Fruit fly (Drosophila melanogaster) whole organism, embryonic: ENCODE results near the gene Pgd.
A peak's percentile ranks its signal among the peaks of the same experiment; 100 is the strongest.

Experiments
- Adf1 ChIP-seq: fragments of 200-800 bp; sonication (Bioruptor generic); IDR thresholded peaks from 2 replicates; pipeline ENCODE4 v1.3.6; 2022; ENCODE audit warnings: missing biosample characterization, missing genetic modification characterization
- B-H2 ChIP-seq: fragments of 200-800 bp; sonication (Bioruptor generic); optimal IDR thresholded peaks from 2 replicates; lab custom pipeline; 2018; ENCODE audit warnings: missing biosample characterization, mild to moderate bottlenecking, missing genetic modification characterization
- CG10321 ChIP-seq: fragments of 200-800 bp; sonication (Bioruptor generic); IDR thresholded peaks from 2 replicates; pipeline ENCODE4 v1.3.6; 2022; ENCODE audit warnings: missing biosample characterization, missing genetic modification characterization
- CG10543 ChIP-seq: fragments of 200-800 bp; sonication (Bioruptor generic); optimal IDR thresholded peaks from 3 replicates; lab custom pipeline; 2017; ENCODE audit warnings: missing biosample characterization, mild to moderate bottlenecking, missing genetic modification characterization, moderate library complexity
- CG11085 ChIP-seq: fragments of 200-800 bp; sonication (Bioruptor generic); IDR thresholded peaks from 2 replicates; pipeline ENCODE4 v1.3.6; 2022; ENCODE audit warnings: missing biosample characterization, missing genetic modification characterization
- CG13894 ChIP-seq: fragments of 200-800 bp; sonication (Bioruptor generic); optimal IDR thresholded peaks from 3 replicates; lab custom pipeline; 2018; ENCODE audit warnings: missing biosample characterization, mild to moderate bottlenecking, missing genetic modification characterization, moderate library complexity
- CG16779 ChIP-seq: fragments of 200-800 bp; sonication (Bioruptor generic); IDR thresholded peaks from 2 replicates; pipeline ENCODE4 v1.3.6; 2022; ENCODE audit warnings: missing biosample characterization, missing genetic modification characterization
- CG17328 ChIP-seq: fragments of 200-800 bp; sonication (Bioruptor generic); IDR thresholded peaks from 2 replicates; pipeline ENCODE4 v1.3.6; 2022; ENCODE audit warnings: missing biosample characterization, missing genetic modification characterization
- CG17361 ChIP-seq: fragments of 200-800 bp; sonication (Bioruptor generic); IDR thresholded peaks from 3 replicates; pipeline ENCODE4 v1.3.6; 2022; ENCODE audit warnings: missing biosample characterization, missing genetic modification characterization
- CG17385 ChIP-seq: fragments of 200-800 bp; sonication (Bioruptor generic); optimal IDR thresholded peaks from 3 replicates; lab custom pipeline; 2018; ENCODE audit warnings: missing biosample characterization, mild to moderate bottlenecking, missing genetic modification characterization
- CG1832 ChIP-seq: fragments of 200-800 bp; sonication (Bioruptor generic); optimal IDR thresholded peaks from 2 replicates; lab custom pipeline; 2017; ENCODE audit warnings: missing biosample characterization, mild to moderate bottlenecking, missing genetic modification characterization, inconsistent platforms
- CG33557 ChIP-seq: fragments of 200-800 bp; sonication (Bioruptor generic); optimal IDR thresholded peaks from 2 replicates; lab custom pipeline; 2019; ENCODE audit warnings: missing biosample characterization, mild to moderate bottlenecking, missing genetic modification characterization, moderate library complexity
- CG34224 ChIP-seq: fragments of 200-800 bp; sonication (Bioruptor generic); IDR thresholded peaks from 3 replicates; pipeline ENCODE4 v1.3.6; 2022; ENCODE audit warnings: missing biosample characterization, missing genetic modification characterization; ENCODE audit not compliant: partially characterized antibody
- CG42726 ChIP-seq: fragments of 200-800 bp; sonication (Bioruptor generic); IDR thresholded peaks from 2 replicates; pipeline ENCODE4 v1.3.6; 2022; ENCODE audit warnings: missing biosample characterization, missing genetic modification characterization; ENCODE audit not compliant: partially characterized antibody
- CG6175 ChIP-seq: fragments of 200-800 bp; sonication (Bioruptor generic); IDR thresholded peaks from 3 replicates; pipeline ENCODE4 v1.3.6; 2022; ENCODE audit warnings: missing biosample characterization, missing genetic modification characterization
- CG8388 ChIP-seq: fragments of 200-800 bp; sonication (Bioruptor generic); optimal IDR thresholded peaks from 2 replicates; lab custom pipeline; 2019; ENCODE audit warnings: missing biosample characterization, mild to moderate bottlenecking, missing genetic modification characterization, moderate library complexity
- CoRest ChIP-seq: fragments of 200-800 bp; sonication (Bioruptor generic); optimal IDR thresholded peaks from 3 replicates; lab custom pipeline; 2018; ENCODE audit warnings: missing biosample characterization, mild to moderate bottlenecking, missing genetic modification characterization, moderate library complexity
- Deaf1 ChIP-seq: fragments of 200-800 bp; optimal IDR thresholded peaks from 3 replicates; lab custom pipeline; 2019; ENCODE audit warnings: missing biosample characterization, mild to moderate bottlenecking, missing genetic modification characterization, moderate library complexity
- Hr78 ChIP-seq, 2 experiments: fragments of 200-800 bp in 1 of 2; fragments of >200 bp in 1 of 2; sonication (Bioruptor generic) in 1 of 2; optimal IDR thresholded peaks; 2 replicates each; lab custom pipeline; 2017 to 2019; ENCODE audit warnings: missing biosample characterization in 2 of 2, missing genetic modification characterization in 2 of 2, mild to moderate bottlenecking in 1 of 2, moderate library complexity in 1 of 2
- Jarid2 ChIP-seq: fragments of 200-800 bp; sonication (Bioruptor generic); optimal IDR thresholded peaks from 3 replicates; lab custom pipeline; 2017; ENCODE audit warnings: mild to moderate bottlenecking, missing biosample characterization, missing genetic modification reagents, missing genetic modification characterization
- Kr ChIP-seq: fragments of 200-800 bp; sonication (Bioruptor generic); optimal IDR thresholded peaks from 2 replicates; lab custom pipeline; 2017; ENCODE audit warnings: missing biosample characterization, mild to moderate bottlenecking, missing genetic modification characterization
- MTF-1 ChIP-seq: fragments of 200-800 bp; sonication (Bioruptor generic); optimal IDR thresholded peaks from 2 replicates; lab custom pipeline; 2018; ENCODE audit warnings: missing biosample characterization, mild to moderate bottlenecking, missing genetic modification characterization, borderline replicate concordance
- Med ChIP-seq: fragments of 200-800 bp; sonication (Bioruptor generic); peaks from one replicate; lab custom pipeline; 2016; ENCODE audit warnings: missing biosample characterization, missing genetic modification characterization, mild to moderate bottlenecking, inconsistent platforms, moderate library complexity
- NFAT ChIP-seq: fragments of 200-800 bp; sonication (Bioruptor generic); IDR thresholded peaks from 2 replicates; pipeline ENCODE4 v1.3.6; 2022; ENCODE audit warnings: missing biosample characterization, missing genetic modification characterization
- Nf-YA ChIP-seq: fragments of 200-800 bp; sonication (Bioruptor generic); IDR thresholded peaks from 2 replicates; pipeline ENCODE4 v1.3.6; 2022; ENCODE audit warnings: missing biosample characterization, missing genetic modification characterization
- Nf-YB ChIP-seq: fragments of 200-800 bp; sonication (Bioruptor generic); optimal IDR thresholded peaks from 3 replicates; lab custom pipeline; 2019; ENCODE audit warnings: missing biosample characterization, mild to moderate bottlenecking, missing genetic modification characterization, moderate library complexity
- Nf-YC ChIP-seq: fragments of 200-800 bp; optimal IDR thresholded peaks from 3 replicates; lab custom pipeline; 2019; ENCODE audit warnings: missing biosample characterization, mild to moderate bottlenecking, missing genetic modification characterization, moderate library complexity
- Opbp ChIP-seq: fragments of 200-800 bp; sonication (Bioruptor generic); IDR thresholded peaks from 3 replicates; pipeline ENCODE4 v1.3.6; 2022; ENCODE audit warnings: missing biosample characterization, missing genetic modification characterization; ENCODE audit not compliant: partially characterized antibody
- Vsx1 ChIP-seq: fragments of 200-800 bp; sonication (Bioruptor generic); optimal IDR thresholded peaks from 2 replicates; lab custom pipeline; 2017; ENCODE audit warnings: missing biosample characterization, mild to moderate bottlenecking, missing genetic modification characterization, missing genetic modification reagents
- Xrp1 ChIP-seq: fragments of 200-800 bp; sonication (Bioruptor generic); IDR thresholded peaks from 2 replicates; pipeline ENCODE4 v1.3.6; 2022; ENCODE audit warnings: missing biosample characterization, missing genetic modification characterization
- aop ChIP-seq: fragments of 200-800 bp; sonication (Bioruptor generic); IDR thresholded peaks from 2 replicates; pipeline ENCODE4 v1.3.6; 2022; ENCODE audit warnings: missing biosample characterization, missing genetic modification characterization
- ara ChIP-seq: fragments of 200-800 bp; sonication (Bioruptor generic); IDR thresholded peaks from 2 replicates; pipeline ENCODE4 v1.3.6; 2022; ENCODE audit warnings: missing biosample characterization, missing genetic modification characterization
- ash1 ChIP-seq: fragments of 200-800 bp; sonication (Bioruptor generic); optimal IDR thresholded peaks from 2 replicates; lab custom pipeline; 2018; ENCODE audit warnings: missing biosample characterization, mild to moderate bottlenecking, missing genetic modification characterization
- cad ChIP-seq: fragments of >200 bp; optimal IDR thresholded peaks from 2 replicates; lab custom pipeline; 2017; ENCODE audit warnings: missing biosample characterization, missing genetic modification characterization
- crol ChIP-seq: fragments of 200-800 bp; sonication (Bioruptor generic); IDR thresholded peaks from 2 replicates; pipeline ENCODE4 v1.3.6; 2022; ENCODE audit warnings: missing biosample characterization, missing genetic modification characterization
- gfzf ChIP-seq: fragments of 200-800 bp; sonication (Bioruptor generic); optimal IDR thresholded peaks from 2 replicates; lab custom pipeline; 2016; ENCODE audit warnings: missing biosample characterization, mild to moderate bottlenecking, missing genetic modification characterization, moderate library complexity
- kni ChIP-seq: fragments of 200-800 bp; sonication (Bioruptor generic); optimal IDR thresholded peaks from 3 replicates; lab custom pipeline; 2017; ENCODE audit warnings: mild to moderate bottlenecking, missing biosample characterization, missing genetic modification reagents, missing genetic modification characterization
- nerfin-1 ChIP-seq: fragments of 200-800 bp; sonication (Bioruptor generic); optimal IDR thresholded peaks from 3 replicates; lab custom pipeline; 2019; ENCODE audit warnings: missing biosample characterization, mild to moderate bottlenecking, missing genetic modification characterization, moderate library complexity
- otp ChIP-seq: fragments of 200-800 bp; sonication (Bioruptor generic); IDR thresholded peaks from 3 replicates; pipeline ENCODE4, ENCODE4 v1.3.6; 2022; ENCODE audit warnings: missing biosample characterization, missing genetic modification characterization
- phol ChIP-seq: fragments of 200-800 bp; sonication (Bioruptor generic); optimal IDR thresholded peaks from 3 replicates; lab custom pipeline; 2018; ENCODE audit warnings: missing biosample characterization, mild to moderate bottlenecking, missing genetic modification characterization, moderate library complexity
- pros ChIP-seq: fragments of 200-800 bp; sonication (Bioruptor generic); optimal IDR thresholded peaks from 3 replicates; lab custom pipeline; 2019; ENCODE audit warnings: missing biosample characterization, mild to moderate bottlenecking, missing genetic modification characterization, moderate library complexity
- seq ChIP-seq: fragments of 200-800 bp; sonication (Bioruptor generic); IDR thresholded peaks from 2 replicates; pipeline ENCODE4 v1.3.6; 2022; ENCODE audit warnings: missing biosample characterization, missing genetic modification characterization
- sqz ChIP-seq: fragments of 200-800 bp; sonication (Bioruptor generic); optimal IDR thresholded peaks from 3 replicates; lab custom pipeline; 2018; ENCODE audit warnings: missing biosample characterization, mild to moderate bottlenecking, missing genetic modification characterization
- sr ChIP-seq: fragments of 200-800 bp; sonication (Bioruptor generic); IDR thresholded peaks from 3 replicates; pipeline ENCODE4 v1.3.6; 2022; ENCODE audit warnings: missing biosample characterization, missing genetic modification characterization
- tna ChIP-seq: fragments of 200-800 bp; sonication (Bioruptor generic); IDR thresholded peaks from 2 replicates; pipeline ENCODE4 v1.3.6; 2022; ENCODE audit warnings: missing biosample characterization, missing genetic modification characterization; ENCODE audit not compliant: partially characterized antibody
- ttk ChIP-seq: fragments of 200-800 bp; sonication (Bioruptor generic); IDR thresholded peaks from 2 replicates; pipeline ENCODE4 v2.1.2; 2022; ENCODE audit warnings: missing biosample characterization, missing genetic modification characterization
- zen ChIP-seq: fragments of 200-800 bp; sonication (Bioruptor generic); optimal IDR thresholded peaks from 3 replicates; lab custom pipeline; 2018; ENCODE audit warnings: missing biosample characterization, mild to moderate bottlenecking, missing genetic modification characterization, moderate library complexity

Pgd gene

dm6 chrX:2139610-2140009, 5.3 kb upstream of the Pgd start:
- TF ChIP-seq CG17361 (no peak), CG11085 (GFP tag; lab: Robert Waterston, UW) (no peak), pros (peak; percentile 45), Kr (GFP tag; lab: Kevin White, UChicago) (peak; percentile 76), Nf-YC (tag; lab: Kevin White, UChicago) (peak; percentile 77), Nf-YB (GFP tag; lab: Kevin White, UChicago) (peak; percentile 55), seq (GFP tag; lab: Robert Waterston, UW) (0 out of 2 replicates have a peak, but pooled peaks have one; percentile 36)

- TF ChIP-seq ara (GFP tag; lab: Robert Waterston, UW) (no peak), aop (GFP tag; lab: Robert Waterston, UW) (peak; percentile 53; the same call in 1 of the 2 replicates), Deaf1 (tag; lab: Kevin White, UChicago) (peak; percentile 19), CG1832 (GFP tag; lab: Kevin White, UChicago) (peak; percentile 84), CG16779 (GFP tag; lab: Robert Waterston, UW) (no peak), sr (no peak), cad (GFP tag; lab: Kevin White, UChicago) (peak; percentile 60), CG42726 (GFP tag; lab: Robert Waterston, UW) (no peak), MTF-1 (GFP tag; lab: Kevin White, UChicago) (no peak), Med (GFP tag; lab: Kevin White, UChicago) (peak; percentile 77), ttk (GFP tag; lab: Robert Waterston, UW) (no peak), otp (0 out of 3 replicates have a peak, but pooled peaks have one; percentile 41), CG17385 (GFP tag; lab: Kevin White, UChicago) (peak; percentile 1), CG13894 (no peak), kni (GFP tag; lab: Kevin White, UChicago) (peak; percentile 33), Jarid2 (GFP tag; lab: Kevin White, UChicago) (peak; percentile 54), CG8388 (GFP tag; lab: Kevin White, UChicago) (peak; percentile 7), Opbp (0 out of 3 replicates have a peak, but pooled peaks have one; percentile 29), CoRest (tag; lab: Kevin White, UChicago) (peak; percentile 21), B-H2 (GFP tag; lab: Kevin White, UChicago) (peak; percentile 44), crol (GFP tag; lab: Robert Waterston, UW) (peak; percentile 8; the same call in 1 of the 2 replicates), CG6175 (GFP tag; lab: Robert Waterston, UW) (no peak), tna (GFP tag; lab: Robert Waterston, UW) (no peak), CG34224 (GFP tag; lab: Robert Waterston, UW) (no peak), Nf-YC (tag; lab: Kevin White, UChicago) (peak; percentile 98), nerfin-1 (tag; lab: Kevin White, UChicago) (peak; percentile 29), gfzf (GFP tag; lab: Kevin White, UChicago) (no peak), phol (tag; lab: Kevin White, UChicago) (peak; percentile 24), Adf1 (peak; percentile 61), CG10321 (peak; percentile 95), Nf-YA (GFP tag; lab: Robert Waterston, UW) (peak; percentile 68), seq (GFP tag; lab: Robert Waterston, UW) (peak; percentile 75; the same call in 1 of the 2 replicates), Nf-YB (GFP tag; lab: Kevin White, UChicago) (peak; percentile 98), sqz (GFP tag; lab: Kevin White, UChicago) (peak; percentile 88), Xrp1 (no peak), CG10543 (peak; percentile 26), CG17328 (GFP tag; lab: Robert Waterston, UW) (0 out of 2 replicates have a peak, but pooled peaks have one; percentile 6), Vsx1 (GFP tag; lab: Kevin White, UChicago) (peak; percentile 8), NFAT (GFP tag; lab: Robert Waterston, UW) (no peak), Hr78 (GFP tag; optimal IDR thresholded peaks at IDR 0.05; lab: Kevin White, UChicago) (no peak), CG33557 (GFP tag; lab: Kevin White, UChicago) (peak; percentile 8), ash1 (GFP tag; lab: Kevin White, UChicago) (peak; percentile 92), zen (tag; lab: Kevin White, UChicago) (peak; percentile 10)
Measured at dm6 chrX:2140487-2140886, 4.4 kb upstream of the Pgd start.
